Worm (Caenorhabditis elegans): ENCODE measurements around the gene nhr-17.
A peak's percentile ranks its signal among the peaks of the same experiment; 100 is the strongest.

Gene nhr-17

ce11 chrX:12689869-12690268 lies 22.2 kb upstream of the nhr-17 start:
- TF ChIP-seq zip-8 (tag; optimal IDR thresholded peaks at IDR 0.05) (peak; percentile 40), ces-1 (GFP tag; optimal IDR thresholded peaks at IDR 0.05) (peak; percentile 86), hlh-1 (tag; optimal IDR thresholded peaks at IDR 0.05) (no peak)

DNA sequence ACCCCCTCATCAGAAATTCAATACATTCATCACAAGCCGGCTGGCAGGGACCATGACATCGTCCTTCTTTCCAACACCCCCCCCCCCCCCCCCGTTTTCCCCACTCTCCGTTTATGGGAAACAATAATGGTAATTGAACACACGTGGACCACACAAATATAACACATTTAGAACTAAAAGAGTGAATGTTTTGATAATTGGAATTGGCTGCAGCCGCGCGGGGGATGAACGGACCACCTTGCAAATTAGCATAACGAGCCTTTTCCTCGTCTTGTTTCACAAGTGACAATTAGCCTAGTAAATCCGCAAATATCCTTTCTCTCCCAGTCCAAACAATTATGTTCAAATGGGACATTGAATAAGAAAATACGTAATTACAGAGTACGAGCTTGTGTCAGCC lies 21.0 kb upstream of the nhr-17 start:
- TF ChIP-seq ztf-11 (tag; optimal IDR thresholded peaks at IDR 0.05) (peak; percentile 30), sem-2 (GFP tag; optimal IDR thresholded peaks at IDR 0.05) (no peak), sptf-1 (tag; optimal IDR thresholded peaks at IDR 0.05) (peak; percentile 77), nhr-2 (tag; optimal IDR thresholded peaks at IDR 0.05) (peak; percentile 40), cnd-1 (tag; optimal IDR thresholded peaks at IDR 0.05) (peak; percentile 7), mls-2 (tag; optimal IDR thresholded peaks at IDR 0.05) (peak; percentile 82), ham-2 (GFP tag; optimal IDR thresholded peaks at IDR 0.05) (peak; percentile 68), ces-1 (GFP tag; optimal IDR thresholded peaks at IDR 0.05) (peak; percentile 85), lin-32 (GFP tag; optimal IDR thresholded peaks at IDR 0.05) (no peak), ceh-43 (GFP tag; optimal IDR thresholded peaks at IDR 0.05) (peak; percentile 88), bed-3 (GFP tag; optimal IDR thresholded peaks at IDR 0.05) (no peak)

ce11 chrX:12687482-12687881 lies 19.8 kb upstream of the nhr-17 start:
- no peak for TF ChIP-seq unc-62 (GFP tag; optimal IDR thresholded peaks at IDR 0.05)

DNA sequence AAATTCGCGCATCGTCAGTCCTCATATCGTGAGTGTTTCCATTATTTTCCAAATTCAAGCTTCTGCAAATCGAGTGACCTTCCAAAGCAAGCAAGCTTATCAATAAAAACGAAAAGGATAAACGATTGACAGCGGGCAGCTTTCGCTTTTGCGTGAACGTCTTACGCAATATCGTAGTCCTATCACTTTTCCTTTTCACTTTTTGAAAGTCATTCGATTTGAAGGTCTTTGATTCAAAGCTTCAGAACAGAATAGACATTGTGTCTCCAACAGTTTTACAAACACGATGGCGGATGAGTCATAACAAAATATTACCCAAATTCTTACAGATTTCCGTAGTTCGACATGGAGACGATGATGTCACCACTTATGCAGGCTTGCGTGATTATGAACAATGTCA lies 11.9 kb upstream of the nhr-17 start:
- TF ChIP-seq nhr-237 (tag; optimal IDR thresholded peaks at IDR 0.05) (no peak), blmp-1 (tag; optimal IDR thresholded peaks at IDR 0.05) (peak; percentile 66), nhr-76 (tag; optimal IDR thresholded peaks at IDR 0.05) (no peak), bed-3 (GFP tag; optimal IDR thresholded peaks at IDR 0.05) (no peak)

- TF ChIP-seq ham-2 (GFP tag; optimal IDR thresholded peaks at IDR 0.05) (no peak), tbx-8 (GFP tag; optimal IDR thresholded peaks at IDR 0.05) (no peak), elt-3 (tag; optimal IDR thresholded peaks at IDR 0.05) (no peak), blmp-1 (tag; optimal IDR thresholded peaks at IDR 0.05) (no peak), nhr-237 (tag; optimal IDR thresholded peaks at IDR 0.05) (no peak), mab-5 (tag; optimal IDR thresholded peaks at IDR 0.05) (no peak), elt-1 (tag; optimal IDR thresholded peaks at IDR 0.05; ENCODE audit: borderline replicate concordance, insufficient read depth) (no peak), unc-39 (tag; optimal IDR thresholded peaks at IDR 0.05) (no peak), nhr-28 (tag; optimal IDR thresholded peaks at IDR 0.05) (no peak), bed-3 (GFP tag; optimal IDR thresholded peaks at IDR 0.05) (no peak), ceh-43 (GFP tag; optimal IDR thresholded peaks at IDR 0.05) (no peak), unc-120 (tag; optimal IDR thresholded peaks at IDR 0.05; ENCODE audit: poor library complexity, severe bottlenecking) (no peak), lin-13 (tag; optimal IDR thresholded peaks at IDR 0.05) (no peak), ztf-11 (tag; optimal IDR thresholded peaks at IDR 0.05) (no peak), nhr-2 (tag; optimal IDR thresholded peaks at IDR 0.05) (no peak), ceh-39 (tag; optimal IDR thresholded peaks at IDR 0.05) (no peak), M03D4.4 (tag; optimal IDR thresholded peaks at IDR 0.05) (no peak), sptf-1 (tag; optimal IDR thresholded peaks at IDR 0.05) (no peak), flh-1 (GFP tag; optimal IDR thresholded peaks at IDR 0.05) (no peak), zip-8 (tag; optimal IDR thresholded peaks at IDR 0.05) (no peak)
These were observed 10.9 kb upstream of the nhr-17 start, which contains the start of gene adt-1 for ce11 chrX:12678532-12678931. Gene adt-1, plus strand, starts transcription at chrX:12678832.

ce11 chrX:12677113-12677512 lies 9.5 kb upstream of the nhr-17 start:
- TF ChIP-seq zip-8 (tag; optimal IDR thresholded peaks at IDR 0.05) (no peak), tbx-8 (GFP tag; optimal IDR thresholded peaks at IDR 0.05) (no peak), nhr-2 (tag; optimal IDR thresholded peaks at IDR 0.05) (no peak), drap-1 (GFP tag; optimal IDR thresholded peaks at IDR 0.05) (no peak), unc-39 (tag; optimal IDR thresholded peaks at IDR 0.05) (no peak), mab-5 (tag; optimal IDR thresholded peaks at IDR 0.05) (no peak)

Measured in whole organism, mixed stage, embryonic.